Fruit fly (Drosophila melanogaster) whole organism: ENCODE results near the gene wake.

Source experiments
- CG8478 ChIP-seq: fragments of >200 bp; optimal IDR thresholded peaks from 2 replicates; lab custom pipeline; 2018; ENCODE audit warnings: inconsistent platforms
- Dll ChIP-seq: fragments of >200 bp; optimal IDR thresholded peaks from 2 replicates; lab custom pipeline; 2017
- pan ChIP-seq: fragments of >200 bp; optimal IDR thresholded peaks from 2 replicates; lab custom pipeline; 2017
- psq ChIP-seq: fragments of >200 bp; optimal IDR thresholded peaks from 2 replicates; lab custom pipeline; 2017
- usp ChIP-seq: fragments of >200 bp; optimal IDR thresholded peaks from 2 replicates; lab custom pipeline; 2017; ENCODE audit warnings: missing biosample characterization, missing genetic modification characterization, mixed read lengths

dm6 chr3R:22726031-22726770 lies 86.6 kb downstream of the wake start, which contains the start of gene RNF220:
- TF ChIP-seq pan (no peak), Dll (no peak), usp (GFP tag; lab: Kevin White, UChicago) (no peak), psq (no peak), CG8478 (no peak)
